Fruit fly (Drosophila melanogaster): ENCODE data around the gene CG33986.

DNA sequence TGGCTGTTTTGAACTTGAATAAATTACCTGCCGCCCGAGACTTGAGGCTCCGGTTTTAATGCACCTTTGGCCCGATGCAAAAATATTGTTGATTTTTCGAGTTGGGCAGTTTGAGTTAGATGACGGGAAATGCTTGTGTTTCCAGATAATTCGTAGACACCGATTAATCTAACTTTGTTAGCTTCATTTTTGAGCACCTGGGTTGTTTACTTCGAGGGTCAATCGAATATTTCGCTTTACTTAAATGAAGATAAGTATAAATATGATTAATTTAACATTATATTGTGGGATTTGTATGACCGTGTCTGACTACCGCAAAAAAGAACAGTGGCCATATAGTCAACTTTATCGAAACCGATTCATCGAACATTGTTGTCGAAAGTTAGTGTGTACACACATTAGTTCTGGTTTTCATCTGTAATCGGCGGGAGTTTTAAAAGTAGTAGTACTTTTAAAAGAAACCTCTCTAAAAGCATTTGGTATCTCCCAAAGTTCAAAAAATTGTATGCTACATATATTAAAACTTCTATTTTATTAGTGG is 1.2 kb downstream of the CG33986 start, which contains the start of gene CG7945:
- TF ChIP-seq psq (optimal IDR thresholded peaks at IDR 0.05): no peak
- no peak for TF ChIP-seq h (optimal IDR thresholded peaks at IDR 0.05)
- no peak for TF ChIP-seq Myc (optimal IDR thresholded peaks at IDR 0.05)
